Worm (Caenorhabditis elegans) whole organism, midembryonic: Measurements from ENCODE around the gene Y19D2B.2.

Source experiments
- cog-1 ChIP-seq: sonication (generic microtip); optimal IDR thresholded peaks from 2 replicates; lab custom pipeline; 2016; ENCODE audit warnings: missing genetic modification characterization, missing compliant biosample characterization
- flt-1 ChIP-seq: fragments of 200-800 bp; sonication (Bioruptor generic); IDR thresholded peaks from 2 replicates; pipeline ENCODE4 v1.3.6; 2022; ENCODE audit warnings: missing genetic modification characterization, missing compliant biosample characterization
- klf-2 ChIP-seq: fragments of 200-800 bp; sonication (Bioruptor generic); conservative IDR thresholded peaks from 2 replicates; pipeline ENCODE4 v1.3.6; 2022; ENCODE audit warnings: missing genetic modification reagents, missing genetic modification characterization, missing compliant biosample characterization
- med-1 ChIP-seq: sonication (generic microtip); optimal IDR thresholded peaks from 2 replicates; lab custom pipeline; 2017; ENCODE audit warnings: missing genetic modification characterization, mild to moderate bottlenecking, missing compliant biosample characterization, antibody characterized with exemption, missing genetic modification reagents; ENCODE audit not compliant: insufficient read depth
- ref-1 ChIP-seq: fragments of 200-800 bp; sonication (Bioruptor generic); conservative IDR thresholded peaks from 2 replicates; pipeline ENCODE4 v1.3.6; 2022; ENCODE audit warnings: missing genetic modification reagents, missing genetic modification characterization, missing compliant biosample characterization
- ztf-23 ChIP-seq: fragments of 200-800 bp; sonication (Bioruptor generic); IDR thresholded peaks from 2 replicates; pipeline ENCODE4 v1.3.6; 2022; ENCODE audit warnings: missing genetic modification reagents, missing genetic modification characterization, missing compliant biosample characterization

- TF ChIP-seq med-1 (GFP tag; lab: Kevin White, UChicago) (no peak), flt-1 (no peak), klf-2 (GFP tag; lab: Robert Waterston, UW) (no peak), ref-1 (no peak), ztf-23 (no peak), cog-1 (tag; lab: Kevin White, UChicago) (no peak)
These were observed 10.1 kb downstream of the Y19D2B.2 start for ce11 chrII:10933948-10934722.
